Worm (Caenorhabditis elegans) whole organism, midembryonic: Measurements from ENCODE around the gene npax-2.

Experiments used
- T22C8.4 ChIP-seq: fragments of 200-800 bp; sonication (Bioruptor generic); IDR thresholded peaks from 2 replicates; pipeline ENCODE4 v1.3.6; 2022; ENCODE audit warnings: missing genetic modification characterization, missing compliant biosample characterization
- cog-1 ChIP-seq: sonication (generic microtip); optimal IDR thresholded peaks from 2 replicates; lab custom pipeline; 2016; ENCODE audit warnings: missing genetic modification characterization, missing compliant biosample characterization
- flt-1 ChIP-seq: fragments of 200-800 bp; sonication (Bioruptor generic); IDR thresholded peaks from 2 replicates; pipeline ENCODE4 v1.3.6; 2022; ENCODE audit warnings: missing genetic modification characterization, missing compliant biosample characterization
- klf-2 ChIP-seq: fragments of 200-800 bp; sonication (Bioruptor generic); conservative IDR thresholded peaks from 2 replicates; pipeline ENCODE4 v1.3.6; 2022; ENCODE audit warnings: missing genetic modification reagents, missing genetic modification characterization, missing compliant biosample characterization
- med-1 ChIP-seq: sonication (generic microtip); optimal IDR thresholded peaks from 2 replicates; lab custom pipeline; 2017; ENCODE audit warnings: missing genetic modification characterization, mild to moderate bottlenecking, missing compliant biosample characterization, antibody characterized with exemption, missing genetic modification reagents; ENCODE audit not compliant: insufficient read depth
- tab-1 ChIP-seq: fragments of 200-800 bp; sonication (Bioruptor generic); IDR thresholded peaks from 2 replicates; pipeline ENCODE4 v1.3.6; 2022; ENCODE audit warnings: missing genetic modification characterization, missing compliant biosample characterization
- ztf-23 ChIP-seq: fragments of 200-800 bp; sonication (Bioruptor generic); IDR thresholded peaks from 2 replicates; pipeline ENCODE4 v1.3.6; 2022; ENCODE audit warnings: missing genetic modification reagents, missing genetic modification characterization, missing compliant biosample characterization

ce11 chrX:2164751-2165150 lies 14.8 kb upstream of the npax-2 start, which contains the start of gene F48B9.3:
- no peak for TF ChIP-seq ztf-23 (GFP tag; lab: Robert Waterston, UW)
- no peak for TF ChIP-seq klf-2 (GFP tag; lab: Robert Waterston, UW)
- TF ChIP-seq flt-1 (GFP tag; lab: Robert Waterston, UW) = no peak
- TF ChIP-seq med-1 (GFP tag; lab: Kevin White, UChicago) = no peak
- TF ChIP-seq cog-1 (tag; lab: Kevin White, UChicago) = no peak
- no peak for TF ChIP-seq tab-1 (GFP tag; lab: Robert Waterston, UW)
- TF ChIP-seq T22C8.4 (GFP tag; lab: Robert Waterston, UW) = no peak
